Worm (Caenorhabditis elegans): ENCODE results near the gene acl-9.
A peak's percentile ranks its signal among the peaks of the same experiment; 100 is the strongest.

The acl-9 gene

DNA sequence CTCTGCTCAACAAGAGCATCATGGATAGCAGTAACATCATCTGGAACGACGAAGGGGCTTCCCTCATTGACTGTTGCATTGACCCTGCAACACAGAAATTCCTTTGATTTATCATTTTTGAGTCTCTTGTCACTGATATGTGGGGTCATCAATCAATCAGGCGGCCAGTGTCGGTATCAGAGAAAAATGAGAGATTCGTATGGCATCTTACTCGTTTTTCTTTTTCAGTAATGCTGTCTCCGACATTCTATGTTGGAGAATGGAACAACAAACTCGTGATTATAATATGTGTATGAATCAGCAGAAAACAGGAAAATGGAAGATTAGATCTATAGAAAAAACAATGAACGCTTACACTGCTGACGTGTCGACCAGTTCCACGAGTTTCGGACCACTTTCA lies 50.1 kb downstream of the acl-9 start:
- TF ChIP-seq pax-3 (tag; optimal IDR thresholded peaks at IDR 0.05) (no peak), nhr-19 (GFP tag; conservative IDR thresholded peaks at IDR 0.05) (peak; percentile 32; the same call in 1 of the 2 replicates), blmp-1 (tag; optimal IDR thresholded peaks at IDR 0.05) (peak; percentile 80), pag-3 (tag; optimal IDR thresholded peaks at IDR 0.05; ENCODE audit: borderline replicate concordance, insufficient read depth) (peak; percentile 32), lin-35 (GFP tag; optimal IDR thresholded peaks at IDR 0.05) (peak in 1 of 2 experiments; percentile 55), fos-1 (tag; optimal IDR thresholded peaks at IDR 0.05) (no peak), nhr-85 (tag) (peak; percentile 91), mep-1 (tag; optimal IDR thresholded peaks at IDR 0.05) (peak; percentile 12), grh-1 (GFP tag; IDR thresholded peaks at IDR 0.05) (peak; percentile 6; the same call in 1 of the 2 replicates), nhr-71 (tag; optimal IDR thresholded peaks at IDR 0.05) (peak; percentile 64), snu-23 (GFP tag; optimal IDR thresholded peaks at IDR 0.05) (peak; percentile 42), C04F5.9 (tag; optimal IDR thresholded peaks at IDR 0.05) (no peak), ces-1 (GFP tag; optimal IDR thresholded peaks at IDR 0.05) (no peak), lin-14 (GFP tag; optimal IDR thresholded peaks at IDR 0.05) (peak; percentile 69), tbx-2 (tag; optimal IDR thresholded peaks at IDR 0.05) (peak; percentile 18), lsy-2 (tag; optimal IDR thresholded peaks at IDR 0.05) (peak in 1 of 2 experiments; percentile 49), elt-3 (tag; optimal IDR thresholded peaks at IDR 0.05) (peak in 4 of 6 experiments; percentile 11 to 86 (median 61)), efl-1 (optimal IDR thresholded peaks at IDR 0.05) (no peak), efl-1 (GFP tag; optimal IDR thresholded peaks at IDR 0.05 in 1 of 2) (peak in 1 of 2 experiments; percentile 94), nhr-20 (tag; optimal IDR thresholded peaks at IDR 0.05) (peak; percentile 74)

DNA sequence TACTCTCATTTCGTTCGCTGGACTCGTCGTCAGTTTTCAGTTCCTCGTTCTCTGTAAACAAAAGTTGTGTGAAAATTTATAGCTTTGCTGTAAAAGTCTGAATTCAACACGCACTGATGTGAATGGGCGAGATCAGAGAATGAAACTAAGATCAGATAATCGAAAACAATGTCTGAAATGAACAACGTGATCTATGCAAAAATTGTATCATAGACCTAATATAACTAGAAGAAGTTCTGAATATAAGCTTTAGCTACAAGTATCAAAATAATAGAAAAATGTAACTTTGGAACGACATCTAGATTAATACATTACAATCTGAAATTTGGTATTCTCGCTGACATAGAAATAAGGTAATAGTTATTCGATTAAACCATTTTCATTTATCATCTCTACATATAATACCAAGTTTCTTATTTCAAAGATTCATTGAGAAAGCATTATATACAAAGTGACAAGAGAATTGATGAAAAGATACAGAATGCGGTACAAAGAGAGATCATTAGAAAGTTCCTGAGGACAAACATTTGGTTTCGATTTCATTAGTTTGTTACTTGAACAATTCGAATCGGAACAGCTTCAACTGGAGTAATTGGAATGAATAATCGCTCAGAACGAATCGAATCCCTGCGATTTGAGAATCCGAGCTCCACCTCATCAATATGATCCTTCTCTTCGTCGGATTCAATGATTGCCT lies 51.3 kb downstream of the acl-9 start, which contains the start of gene moc-2:
Gene moc-2, minus strand, starts transcription at position 51 of the 697 bp plus-strand sequence.
- TF ChIP-seq nhr-85 (tag) (peak; percentile 56), sptf-1 (tag; optimal IDR thresholded peaks at IDR 0.05) (no peak), lsy-2 (tag; optimal IDR thresholded peaks at IDR 0.05) (peak in 1 of 2 experiments; percentile 17), unc-130 (tag; optimal IDR thresholded peaks at IDR 0.05) (no peak), blmp-1 (tag; optimal IDR thresholded peaks at IDR 0.05) (peak; percentile 83), C16A3.4 (tag; optimal IDR thresholded peaks at IDR 0.05) (no peak), elt-3 (tag; optimal IDR thresholded peaks at IDR 0.05) (peak in 2 of 6 experiments; percentile 11 to 55), nhr-77 (tag; optimal IDR thresholded peaks at IDR 0.05) (no peak)

All from whole organism, L1 larva.